Fruit fly (Drosophila melanogaster) whole organism, embryonic: Measurements from ENCODE around the gene ATPsynB.

Experiments used
- Adf1 ChIP-seq: fragments of 200-800 bp; sonication (Bioruptor generic); IDR thresholded peaks from 2 replicates; pipeline ENCODE4 v1.3.6; 2022; ENCODE audit warnings: missing biosample characterization, missing genetic modification characterization
- Aef1 ChIP-seq: fragments of 200-800 bp; sonication (Bioruptor generic); IDR thresholded peaks from 3 replicates; pipeline ENCODE4 v1.3.6; 2022; ENCODE audit warnings: missing biosample characterization, missing genetic modification characterization
- Atf-2 ChIP-seq: fragments of 200-800 bp; sonication (Bioruptor generic); optimal IDR thresholded peaks from 2 replicates; lab custom pipeline; 2016; ENCODE audit warnings: missing biosample characterization, missing genetic modification characterization
- B-H1 ChIP-seq: fragments of 200-800 bp; sonication (Bioruptor generic); IDR thresholded peaks from 3 replicates; pipeline ENCODE4 v1.3.6; 2022; ENCODE audit warnings: missing biosample characterization, missing genetic modification characterization
- BtbVII ChIP-seq: fragments of 200-800 bp; sonication (Bioruptor generic); optimal IDR thresholded peaks from 3 replicates; lab custom pipeline; 2017; ENCODE audit warnings: missing biosample characterization, mild to moderate bottlenecking, missing genetic modification characterization
- CG1024 ChIP-seq: fragments of 200-800 bp; sonication (Bioruptor generic); IDR thresholded peaks from 2 replicates; pipeline ENCODE4 v1.3.6; 2022; ENCODE audit warnings: missing biosample characterization, missing genetic modification characterization
- CG10462 ChIP-seq: fragments of 200-800 bp; sonication (Bioruptor generic); optimal IDR thresholded peaks from 2 replicates; lab custom pipeline; 2016; ENCODE audit warnings: missing biosample characterization, missing genetic modification characterization
- CG11085 ChIP-seq: fragments of 200-800 bp; sonication (Bioruptor generic); IDR thresholded peaks from 2 replicates; pipeline ENCODE4 v1.3.6; 2022; ENCODE audit warnings: missing biosample characterization, missing genetic modification characterization
- CG12104 ChIP-seq: fragments of 200-800 bp; sonication (Bioruptor generic); optimal IDR thresholded peaks from 3 replicates; lab custom pipeline; 2016; ENCODE audit warnings: missing biosample characterization, missing genetic modification characterization
- CG13123 ChIP-seq: fragments of 200-800 bp; sonication (Bioruptor generic); optimal IDR thresholded peaks from 2 replicates; lab custom pipeline; 2016; ENCODE audit warnings: missing biosample characterization, missing genetic modification characterization
- CG13424 ChIP-seq: fragments of 200-800 bp; sonication (Bioruptor generic); optimal IDR thresholded peaks from 2 replicates; lab custom pipeline; 2019; ENCODE audit warnings: missing biosample characterization, mild to moderate bottlenecking, missing genetic modification characterization, moderate library complexity
- CG1529 ChIP-seq: fragments of 200-800 bp; sonication (Bioruptor generic); optimal IDR thresholded peaks from 3 replicates; lab custom pipeline; 2018; ENCODE audit warnings: missing biosample characterization, missing genetic modification characterization
- CG15479 ChIP-seq: fragments of 200-800 bp; sonication (Bioruptor generic); optimal IDR thresholded peaks from 3 replicates; lab custom pipeline; 2019; ENCODE audit warnings: missing biosample characterization, mild to moderate bottlenecking, missing genetic modification characterization, moderate library complexity
- CG15696 ChIP-seq: fragments of 200-800 bp; sonication (Bioruptor generic); optimal IDR thresholded peaks from 2 replicates; lab custom pipeline; 2019; ENCODE audit warnings: missing biosample characterization, mild to moderate bottlenecking, missing genetic modification characterization, moderate library complexity
- CG1602 ChIP-seq: fragments of 200-800 bp; sonication (Bioruptor generic); optimal IDR thresholded peaks from 3 replicates; lab custom pipeline; 2016; ENCODE audit warnings: missing biosample characterization, missing genetic modification characterization
- CG17361 ChIP-seq: fragments of 200-800 bp; sonication (Bioruptor generic); IDR thresholded peaks from 3 replicates; pipeline ENCODE4 v1.3.6; 2022; ENCODE audit warnings: missing biosample characterization, missing genetic modification characterization
- CG17912 ChIP-seq: fragments of 200-800 bp; sonication (Bioruptor generic); optimal IDR thresholded peaks from 2 replicates; lab custom pipeline; 2018; ENCODE audit warnings: missing biosample characterization, mild to moderate bottlenecking, missing genetic modification characterization
- CG33557 ChIP-seq: fragments of 200-800 bp; sonication (Bioruptor generic); optimal IDR thresholded peaks from 2 replicates; lab custom pipeline; 2019; ENCODE audit warnings: missing biosample characterization, mild to moderate bottlenecking, missing genetic modification characterization, moderate library complexity
- CG3838 ChIP-seq: fragments of 200-800 bp; sonication (Bioruptor generic); optimal IDR thresholded peaks from 3 replicates; lab custom pipeline; 2016; ENCODE audit warnings: missing biosample characterization, missing genetic modification characterization
- CG43689 ChIP-seq: fragments of 200-800 bp; sonication (Bioruptor generic); IDR thresholded peaks from 2 replicates; pipeline ENCODE4 v1.3.6; 2022; ENCODE audit warnings: missing biosample characterization, missing genetic modification characterization
- CG7963 ChIP-seq: fragments of 200-800 bp; sonication (Bioruptor generic); IDR thresholded peaks from 3 replicates; pipeline ENCODE4 v1.3.6; 2022; ENCODE audit warnings: missing biosample characterization, missing genetic modification characterization; ENCODE audit not compliant: partially characterized antibody
- CG9797 ChIP-seq: fragments of 200-800 bp; sonication (Bioruptor generic); optimal IDR thresholded peaks from 3 replicates; lab custom pipeline; 2018; ENCODE audit warnings: missing biosample characterization, mild to moderate bottlenecking, missing genetic modification characterization
- CG9932 ChIP-seq: fragments of 200-800 bp; sonication (Bioruptor generic); IDR thresholded peaks from 2 replicates; pipeline ENCODE4 v1.3.6; 2022; ENCODE audit warnings: missing biosample characterization, missing genetic modification characterization
- H15 ChIP-seq: fragments of 200-800 bp; sonication (Bioruptor generic); IDR thresholded peaks from 3 replicates; pipeline ENCODE4 v1.3.6; 2022; ENCODE audit warnings: missing biosample characterization, missing genetic modification characterization
- Hr51 ChIP-seq, 2 experiments: fragments of 200-800 bp; sonication (Bioruptor generic); optimal IDR thresholded peaks; 2 replicates in 1 of 2; 3 replicates in 1 of 2; lab custom pipeline; 2016 to 2018; ENCODE audit warnings: missing biosample characterization in 2 of 2, missing genetic modification characterization in 2 of 2, mild to moderate bottlenecking in 1 of 2, moderate library complexity in 1 of 2
- MBD-R2 ChIP-seq: fragments of 200-800 bp; sonication (Bioruptor generic); IDR thresholded peaks from 2 replicates; pipeline ENCODE4 v1.3.6; 2022; ENCODE audit warnings: missing biosample characterization, missing genetic modification characterization
- Neu2 ChIP-seq: fragments of 200-800 bp; sonication (Bioruptor generic); optimal IDR thresholded peaks from 3 replicates; lab custom pipeline; 2016; ENCODE audit warnings: missing biosample characterization, missing genetic modification characterization, borderline replicate concordance
- Pdp1 ChIP-seq, 2 experiments: fragments of 200-800 bp; sonication (Bioruptor generic); optimal IDR thresholded peaks; 3 replicates each; lab custom pipeline; 2016; ENCODE audit warnings: missing biosample characterization in 2 of 2, missing genetic modification characterization in 2 of 2, mild to moderate bottlenecking in 1 of 2, moderate library complexity in 1 of 2
- Spps ChIP-seq: fragments of 200-800 bp; sonication (Bioruptor generic); optimal IDR thresholded peaks from 2 replicates; lab custom pipeline; 2018; ENCODE audit warnings: missing biosample characterization, mild to moderate bottlenecking, missing genetic modification characterization
- Stat92E ChIP-seq, 3 experiments: fragments of >200 bp in 2 of 3; fragments of 200-800 bp in 1 of 3; sonication (Bioruptor generic) in 1 of 3; optimal IDR thresholded peaks; 2 replicates each; lab custom pipeline; 2017 to 2019; ENCODE audit warnings: missing biosample characterization in 3 of 3, missing genetic modification characterization in 3 of 3, mild to moderate bottlenecking in 1 of 3, moderate library complexity in 1 of 3
- abd-A ChIP-seq: fragments of 200-800 bp; sonication (Bioruptor generic); optimal IDR thresholded peaks from 3 replicates; lab custom pipeline; 2019; ENCODE audit warnings: missing biosample characterization, mild to moderate bottlenecking, missing genetic modification characterization, moderate library complexity
- ac ChIP-seq: fragments of 200-800 bp; sonication (Bioruptor generic); optimal IDR thresholded peaks from 3 replicates; lab custom pipeline; 2017; ENCODE audit warnings: missing biosample characterization, mild to moderate bottlenecking, missing genetic modification characterization
- ash1 ChIP-seq: fragments of 200-800 bp; sonication (Bioruptor generic); optimal IDR thresholded peaks from 2 replicates; lab custom pipeline; 2018; ENCODE audit warnings: missing biosample characterization, mild to moderate bottlenecking, missing genetic modification characterization
- dati ChIP-seq: fragments of 200-800 bp; sonication (Bioruptor generic); IDR thresholded peaks from 2 replicates; pipeline ENCODE4 v1.3.6; 2022; ENCODE audit warnings: missing biosample characterization, missing genetic modification characterization
- dimm ChIP-seq: fragments of 200-800 bp; sonication (Bioruptor generic); IDR thresholded peaks from 2 replicates; pipeline ENCODE4 v1.3.6; 2022; ENCODE audit warnings: missing biosample characterization, missing genetic modification characterization
- dpn ChIP-seq, 2 experiments: fragments of 200-800 bp; sonication (Bioruptor generic); optimal IDR thresholded peaks; 3 replicates each; lab custom pipeline; 2016; ENCODE audit warnings: missing biosample characterization in 2 of 2, missing genetic modification characterization in 2 of 2
- fd3F ChIP-seq: fragments of 200-800 bp; sonication (Bioruptor generic); optimal IDR thresholded peaks from 2 replicates; lab custom pipeline; 2018; ENCODE audit warnings: missing biosample characterization, mild to moderate bottlenecking, missing genetic modification characterization, moderate library complexity
- fru ChIP-seq: fragments of >200 bp; optimal IDR thresholded peaks from 2 replicates; lab custom pipeline; 2017
- ftz-f1 ChIP-seq: fragments of 200-800 bp; sonication (Bioruptor generic); optimal IDR thresholded peaks from 2 replicates; lab custom pipeline; 2016; ENCODE audit warnings: missing biosample characterization, missing genetic modification characterization
- gce ChIP-seq: fragments of 200-800 bp; sonication (Bioruptor generic); IDR thresholded peaks from 3 replicates; pipeline ENCODE4 v1.3.6; 2022; ENCODE audit warnings: missing biosample characterization, missing genetic modification characterization
- gem ChIP-seq: fragments of 200-800 bp; sonication (Bioruptor generic); optimal IDR thresholded peaks from 2 replicates; lab custom pipeline; 2019; ENCODE audit warnings: missing biosample characterization, mild to moderate bottlenecking, missing genetic modification characterization, moderate library complexity
- ind ChIP-seq: fragments of 200-800 bp; sonication (Bioruptor generic); optimal IDR thresholded peaks from 3 replicates; lab custom pipeline; 2016; ENCODE audit warnings: missing biosample characterization, missing genetic modification characterization
- inv ChIP-seq: fragments of 200-800 bp; sonication (Bioruptor generic); IDR thresholded peaks from 2 replicates; pipeline ENCODE4 v1.3.6; 2022; ENCODE audit warnings: missing biosample characterization, missing genetic modification characterization; ENCODE audit not compliant: partially characterized antibody
- mirr ChIP-seq: fragments of 200-800 bp; sonication (Bioruptor generic); optimal IDR thresholded peaks from 3 replicates; lab custom pipeline; 2018; ENCODE audit warnings: missing biosample characterization, mild to moderate bottlenecking, missing genetic modification characterization
- org-1 ChIP-seq: fragments of 200-800 bp; sonication (Bioruptor generic); optimal IDR thresholded peaks from 2 replicates; lab custom pipeline; 2017; ENCODE audit warnings: missing biosample characterization, missing genetic modification characterization
- pfk ChIP-seq: fragments of 200-800 bp; sonication (Bioruptor generic); optimal IDR thresholded peaks from 2 replicates; lab custom pipeline; 2018; ENCODE audit warnings: missing biosample characterization, mild to moderate bottlenecking, missing genetic modification characterization, moderate library complexity
- prd ChIP-seq, 3 experiments: fragments of >200 bp in 2 of 3; fragments of 200-800 bp in 1 of 3; sonication (Bioruptor generic) in 1 of 3; optimal IDR thresholded peaks in 2 of 3; IDR thresholded peaks in 1 of 3; 2 replicates in 2 of 3; 3 replicates in 1 of 3; pipeline versions ENCODE4 v1.3.6 to Lab custom; 2017 to 2022; ENCODE audit warnings: missing biosample characterization in 1 of 3, missing genetic modification characterization in 1 of 3
- sd ChIP-seq: fragments of 200-800 bp; sonication (Bioruptor generic); optimal IDR thresholded peaks from 3 replicates; lab custom pipeline; 2018; ENCODE audit warnings: missing biosample characterization, mild to moderate bottlenecking, missing genetic modification characterization, moderate library complexity
- seq ChIP-seq: fragments of 200-800 bp; sonication (Bioruptor generic); IDR thresholded peaks from 2 replicates; pipeline ENCODE4 v1.3.6; 2022; ENCODE audit warnings: missing biosample characterization, missing genetic modification characterization
- slp2 ChIP-seq: fragments of 200-800 bp; sonication (Bioruptor generic); optimal IDR thresholded peaks from 2 replicates; lab custom pipeline; 2016; ENCODE audit warnings: missing biosample characterization, missing genetic modification characterization

ATPsynB gene

DNA sequence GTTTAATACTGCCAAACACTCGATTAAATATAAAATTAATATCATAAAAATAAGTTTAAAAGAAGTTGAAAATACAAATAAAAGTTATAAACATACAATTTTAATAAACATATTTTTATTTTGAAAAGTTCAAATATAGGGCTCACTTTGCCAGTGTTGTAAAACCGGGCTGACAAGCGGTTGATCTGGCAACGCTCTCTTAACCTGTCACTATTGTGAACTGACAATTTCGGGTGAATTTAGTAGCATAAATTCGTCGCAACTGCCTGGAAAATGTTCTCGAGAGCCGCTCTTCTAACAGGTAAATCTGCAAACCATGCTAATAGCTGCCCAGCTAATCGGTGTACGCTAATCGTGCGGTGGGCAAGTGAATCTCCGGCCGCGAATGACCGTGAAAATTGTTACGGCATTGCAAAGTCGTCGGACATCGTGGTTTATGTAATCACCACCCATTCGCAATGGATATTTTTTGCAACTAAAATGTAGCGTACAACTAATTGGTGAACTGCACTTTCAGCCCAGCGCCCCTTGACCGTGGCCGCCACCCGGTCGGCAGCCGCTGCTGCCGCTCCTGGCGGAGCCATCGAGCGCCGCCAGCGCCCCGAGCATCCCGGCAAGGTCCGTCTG lies at the start of gene ATPsynB (continued):
- TF ChIP-seq Spps (no peak), Adf1 (GFP tag; lab: Robert Waterston, UW) (no peak), mirr (GFP tag; lab: Kevin White, UChicago) (no peak), ftz-f1 (peak; percentile 34), Stat92E (GFP tag; optimal IDR thresholded peaks at IDR 0.05; lab: Kevin White, UChicago) (peak in 1 of 3 experiments; percentile 60), ash1 (no peak), Neu2 (no peak), ac (GFP tag; lab: Kevin White, UChicago) (no peak), gce (GFP tag; lab: Robert Waterston, UW) (no peak), CG15479 (GFP tag; lab: Kevin White, UChicago) (no peak), CG33557 (no peak), CG17361 (peak; percentile 31; the same call in 1 of the 3 replicates), ind (peak; percentile 25), Pdp1 (GFP tag; optimal IDR thresholded peaks at IDR 0.05; lab: Kevin White, UChicago) (peak; percentile 3 to 99), CG9932 (GFP tag; lab: Robert Waterston, UW) (peak; percentile 55), dimm (GFP tag; lab: Robert Waterston, UW) (no peak), CG12104 (GFP tag; lab: Kevin White, UChicago) (no peak), Aef1 (GFP tag; lab: Robert Waterston, UW) (no peak), inv (GFP tag; lab: Robert Waterston, UW) (no peak), CG13123 (GFP tag; lab: Kevin White, UChicago) (no peak), CG11085 (GFP tag; lab: Robert Waterston, UW) (no peak), Atf-2 (GFP tag; lab: Kevin White, UChicago) (no peak), dpn (GFP tag; optimal IDR thresholded peaks at IDR 0.05; lab: Kevin White, UChicago) (peak in 1 of 2 experiments; percentile 31), sd (tag; lab: Kevin White, UChicago) (no peak), prd (optimal IDR thresholded peaks at IDR 0.05; lab: Kevin White, UChicago) (no peak), prd (GFP tag; IDR thresholded peaks at IDR 0.05; lab: Robert Waterston, UW) (no peak), B-H1 (no peak), CG7963 (no peak), CG1024 (GFP tag; lab: Robert Waterston, UW) (0 out of 2 replicates have a peak, but pooled peaks have one; percentile 9), CG10462 (GFP tag; lab: Kevin White, UChicago) (no peak), org-1 (GFP tag; lab: Kevin White, UChicago) (no peak), BtbVII (GFP tag; lab: Kevin White, UChicago) (no peak), fd3F (GFP tag; lab: Kevin White, UChicago) (no peak), CG1529 (GFP tag; lab: Kevin White, UChicago) (no peak), CG43689 (GFP tag; lab: Robert Waterston, UW) (no peak), CG15696 (tag; lab: Kevin White, UChicago) (no peak), slp2 (GFP tag; lab: Kevin White, UChicago) (no peak), dati (GFP tag; lab: Robert Waterston, UW) (no peak), CG9797 (peak; percentile 39), seq (GFP tag; lab: Robert Waterston, UW) (no peak), abd-A (no peak), CG3838 (GFP tag; lab: Kevin White, UChicago) (no peak), MBD-R2 (GFP tag; lab: Robert Waterston, UW) (peak; percentile 88), CG13424 (tag; lab: Kevin White, UChicago) (no peak), pfk (no peak), fru (lab: Kevin White, UChicago) (no peak), Hr51 (GFP tag; optimal IDR thresholded peaks at IDR 0.05; lab: Kevin White, UChicago) (no peak), gem (no peak), CG1602 (GFP tag; lab: Kevin White, UChicago) (no peak), CG17912 (peak; percentile 53), H15 (GFP tag; lab: Robert Waterston, UW) (no peak)
